Fruit fly (Drosophila melanogaster) whole organism, embryonic: ENCODE measurements around the gene CG3655.
A peak's percentile ranks its signal among the peaks of the same experiment; 100 is the strongest.

Experiments
- Bteb2 ChIP-seq: fragments of 200-800 bp; sonication (Bioruptor generic); optimal IDR thresholded peaks from 2 replicates; lab custom pipeline; 2016; ENCODE audit warnings: missing biosample characterization, missing genetic modification characterization
- CG10267 ChIP-seq: fragments of 200-800 bp; sonication (Bioruptor generic); optimal IDR thresholded peaks from 2 replicates; lab custom pipeline; 2018; ENCODE audit warnings: missing biosample characterization, mild to moderate bottlenecking, missing genetic modification characterization, moderate library complexity
- CG10979 ChIP-seq: fragments of 200-800 bp; sonication (Bioruptor generic); optimal IDR thresholded peaks from 2 replicates; lab custom pipeline; 2018; ENCODE audit warnings: missing biosample characterization, mild to moderate bottlenecking, missing genetic modification characterization, moderate library complexity
- CG11398 ChIP-seq: fragments of 200-800 bp; sonication (Bioruptor generic); optimal IDR thresholded peaks from 2 replicates; lab custom pipeline; 2016; ENCODE audit warnings: missing biosample characterization, missing genetic modification characterization
- CG12104 ChIP-seq: fragments of 200-800 bp; sonication (Bioruptor generic); optimal IDR thresholded peaks from 3 replicates; lab custom pipeline; 2016; ENCODE audit warnings: missing biosample characterization, missing genetic modification characterization
- CG16813 ChIP-seq: fragments of 200-800 bp; sonication (Bioruptor generic); IDR thresholded peaks from 3 replicates; pipeline ENCODE4 v1.3.6; 2022; ENCODE audit warnings: missing biosample characterization, missing genetic modification characterization; ENCODE audit not compliant: partially characterized antibody
- CG17385 ChIP-seq: fragments of 200-800 bp; sonication (Bioruptor generic); optimal IDR thresholded peaks from 3 replicates; lab custom pipeline; 2018; ENCODE audit warnings: missing biosample characterization, mild to moderate bottlenecking, missing genetic modification characterization
- CG1832 ChIP-seq: fragments of 200-800 bp; sonication (Bioruptor generic); optimal IDR thresholded peaks from 2 replicates; lab custom pipeline; 2017; ENCODE audit warnings: missing biosample characterization, mild to moderate bottlenecking, missing genetic modification characterization, inconsistent platforms
- CG18764 ChIP-seq: fragments of 200-800 bp; sonication (Bioruptor generic); optimal IDR thresholded peaks from 3 replicates; lab custom pipeline; 2016; ENCODE audit warnings: missing biosample characterization, missing genetic modification characterization
- CG2678 ChIP-seq: fragments of 200-800 bp; sonication (Bioruptor generic); optimal IDR thresholded peaks from 3 replicates; lab custom pipeline; 2019; ENCODE audit warnings: missing biosample characterization, mild to moderate bottlenecking, missing genetic modification characterization, moderate library complexity
- CG4360 ChIP-seq: fragments of 200-800 bp; sonication (Bioruptor generic); IDR thresholded peaks from 2 replicates; pipeline ENCODE4 v1.3.6; 2022; ENCODE audit warnings: missing biosample characterization, missing genetic modification characterization
- CG43689 ChIP-seq: fragments of 200-800 bp; sonication (Bioruptor generic); IDR thresholded peaks from 2 replicates; pipeline ENCODE4 v1.3.6; 2022; ENCODE audit warnings: missing biosample characterization, missing genetic modification characterization
- CG4617 ChIP-seq: fragments of 200-800 bp; sonication (Bioruptor generic); optimal IDR thresholded peaks from 3 replicates; lab custom pipeline; 2016; ENCODE audit warnings: missing biosample characterization, missing genetic modification characterization, borderline replicate concordance
- CG4854 ChIP-seq: fragments of 200-800 bp; sonication (Bioruptor generic); optimal IDR thresholded peaks from 2 replicates; lab custom pipeline; 2016; ENCODE audit warnings: missing biosample characterization, missing genetic modification characterization, inconsistent platforms
- CG5180 ChIP-seq: fragments of 200-800 bp; sonication (Bioruptor generic); optimal IDR thresholded peaks from 3 replicates; lab custom pipeline; 2017; ENCODE audit warnings: missing biosample characterization, missing genetic modification characterization, mild to moderate bottlenecking, moderate library complexity, missing genetic modification reagents
- CG6654 ChIP-seq: fragments of 200-800 bp; sonication (Bioruptor generic); optimal IDR thresholded peaks from 2 replicates; lab custom pipeline; 2017; ENCODE audit warnings: missing biosample characterization, mild to moderate bottlenecking, missing genetic modification characterization
- CTCF ChIP-seq: fragments of 200-800 bp; sonication (Bioruptor generic); optimal IDR thresholded peaks from 2 replicates; lab custom pipeline; 2017; ENCODE audit warnings: missing biosample characterization, mild to moderate bottlenecking, missing genetic modification characterization, moderate library complexity
- D19A ChIP-seq: fragments of 200-800 bp; optimal IDR thresholded peaks from 3 replicates; lab custom pipeline; 2019; ENCODE audit warnings: missing biosample characterization, mild to moderate bottlenecking, missing genetic modification characterization, moderate library complexity
- Fer2 ChIP-seq: fragments of 200-800 bp; sonication (Bioruptor generic); optimal IDR thresholded peaks from 2 replicates; lab custom pipeline; 2018; ENCODE audit warnings: missing biosample characterization, mild to moderate bottlenecking, missing genetic modification characterization, moderate library complexity
- Hsf ChIP-seq: fragments of 200-800 bp; sonication (Bioruptor generic); optimal IDR thresholded peaks from 3 replicates; lab custom pipeline; 2016; ENCODE audit warnings: missing biosample characterization, missing genetic modification characterization
- Lpt ChIP-seq: fragments of >200 bp; optimal IDR thresholded peaks from 2 replicates; lab custom pipeline; 2018; ENCODE audit warnings: missing biosample characterization, missing genetic modification characterization
- Med ChIP-seq: fragments of 200-800 bp; sonication (Bioruptor generic); peaks from one replicate; lab custom pipeline; 2016; ENCODE audit warnings: missing biosample characterization, missing genetic modification characterization, mild to moderate bottlenecking, inconsistent platforms, moderate library complexity
- Mrtf ChIP-seq: fragments of 200-800 bp; sonication (Bioruptor generic); IDR thresholded peaks from 3 replicates; pipeline ENCODE4 v1.3.6; 2022; ENCODE audit warnings: missing biosample characterization, missing genetic modification characterization
- Nf-YB ChIP-seq: fragments of 200-800 bp; sonication (Bioruptor generic); optimal IDR thresholded peaks from 3 replicates; lab custom pipeline; 2019; ENCODE audit warnings: missing biosample characterization, mild to moderate bottlenecking, missing genetic modification characterization, moderate library complexity
- Nf-YC ChIP-seq: fragments of 200-800 bp; optimal IDR thresholded peaks from 3 replicates; lab custom pipeline; 2019; ENCODE audit warnings: missing biosample characterization, mild to moderate bottlenecking, missing genetic modification characterization, moderate library complexity
- Oli ChIP-seq: fragments of 200-800 bp; sonication (Bioruptor generic); optimal IDR thresholded peaks from 2 replicates; lab custom pipeline; 2018; ENCODE audit warnings: missing biosample characterization, mild to moderate bottlenecking, missing genetic modification characterization, moderate library complexity
- PHDP ChIP-seq: fragments of 200-800 bp; sonication (Bioruptor generic); optimal IDR thresholded peaks from 3 replicates; lab custom pipeline; 2018; ENCODE audit warnings: missing biosample characterization, mild to moderate bottlenecking, missing genetic modification characterization, moderate library complexity
- Rfx ChIP-seq: fragments of 200-800 bp; sonication (Bioruptor generic); IDR thresholded peaks from 2 replicates; pipeline ENCODE4 v1.3.6; 2022; ENCODE audit warnings: missing biosample characterization, missing genetic modification characterization
- Side ChIP-seq: fragments of 200-800 bp; sonication (Bioruptor generic); optimal IDR thresholded peaks from 2 replicates; lab custom pipeline; 2016; ENCODE audit warnings: missing biosample characterization, missing genetic modification characterization
- Vsx1 ChIP-seq: fragments of 200-800 bp; sonication (Bioruptor generic); optimal IDR thresholded peaks from 2 replicates; lab custom pipeline; 2017; ENCODE audit warnings: missing biosample characterization, mild to moderate bottlenecking, missing genetic modification characterization, missing genetic modification reagents
- abd-A ChIP-seq: fragments of 200-800 bp; sonication (Bioruptor generic); optimal IDR thresholded peaks from 3 replicates; lab custom pipeline; 2019; ENCODE audit warnings: missing biosample characterization, mild to moderate bottlenecking, missing genetic modification characterization, moderate library complexity
- aop ChIP-seq: fragments of 200-800 bp; sonication (Bioruptor generic); IDR thresholded peaks from 2 replicates; pipeline ENCODE4 v1.3.6; 2022; ENCODE audit warnings: missing biosample characterization, missing genetic modification characterization
- btn ChIP-seq: fragments of 200-800 bp; sonication (Bioruptor generic); optimal IDR thresholded peaks from 2 replicates; lab custom pipeline; 2016; ENCODE audit warnings: missing biosample characterization, missing genetic modification characterization
- cas ChIP-seq: fragments of 200-800 bp; sonication (Bioruptor generic); IDR thresholded peaks from 2 replicates; pipeline ENCODE4 v1.3.6; 2022; ENCODE audit warnings: missing biosample characterization, missing genetic modification characterization
- esg ChIP-seq: fragments of 200-800 bp; sonication (Bioruptor generic); conservative IDR thresholded peaks from 2 replicates; pipeline ENCODE4 v1.3.6; 2022; ENCODE audit warnings: missing biosample characterization, missing genetic modification characterization
- fd96Cb ChIP-seq: fragments of 200-800 bp; sonication (Bioruptor generic); optimal IDR thresholded peaks from 2 replicates; lab custom pipeline; 2018; ENCODE audit warnings: missing biosample characterization, mild to moderate bottlenecking, missing genetic modification characterization, moderate library complexity
- ftz-f1 ChIP-seq: fragments of 200-800 bp; sonication (Bioruptor generic); optimal IDR thresholded peaks from 2 replicates; lab custom pipeline; 2016; ENCODE audit warnings: missing biosample characterization, missing genetic modification characterization
- gsb ChIP-seq: fragments of 200-800 bp; sonication (Bioruptor generic); IDR thresholded peaks from 2 replicates; pipeline ENCODE4 v1.3.6; 2022; ENCODE audit warnings: missing biosample characterization, missing genetic modification characterization
- hbn ChIP-seq: fragments of 200-800 bp; sonication (Bioruptor generic); IDR thresholded peaks from 2 replicates; pipeline ENCODE4 v1.3.6; 2022; ENCODE audit warnings: missing biosample characterization, missing genetic modification characterization; ENCODE audit not compliant: partially characterized antibody
- klu ChIP-seq: fragments of 200-800 bp; sonication (Bioruptor generic); IDR thresholded peaks from 2 replicates; pipeline ENCODE4 v1.3.6; 2022; ENCODE audit warnings: missing biosample characterization, missing genetic modification characterization
- lmd ChIP-seq: fragments of 200-800 bp; sonication (Bioruptor generic); IDR thresholded peaks from 2 replicates; pipeline ENCODE4 v1.3.6; 2022; ENCODE audit warnings: missing biosample characterization, missing genetic modification characterization
- nau ChIP-seq: fragments of 200-800 bp; sonication (Bioruptor generic); optimal IDR thresholded peaks from 3 replicates; lab custom pipeline; 2017; ENCODE audit warnings: missing biosample characterization, mild to moderate bottlenecking, missing genetic modification characterization, missing genetic modification reagents
- nerfin-2 ChIP-seq: fragments of 200-800 bp; sonication (Bioruptor generic); IDR thresholded peaks from 2 replicates; pipeline ENCODE4 v1.3.6; 2022; ENCODE audit warnings: missing biosample characterization, missing genetic modification characterization; ENCODE audit not compliant: partially characterized antibody
- ro ChIP-seq: fragments of 200-800 bp; sonication (Bioruptor generic); IDR thresholded peaks from 2 replicates; pipeline ENCODE4 v1.3.6; 2022; ENCODE audit warnings: missing biosample characterization, missing genetic modification characterization
- row ChIP-seq: fragments of 200-800 bp; sonication (Bioruptor generic); IDR thresholded peaks from 3 replicates; pipeline ENCODE4 v1.3.6; 2022; ENCODE audit warnings: missing biosample characterization, missing genetic modification characterization
- sens-2 ChIP-seq: fragments of 200-800 bp; sonication (Bioruptor generic); IDR thresholded peaks from 2 replicates; pipeline ENCODE4 v1.3.6; 2022; ENCODE audit warnings: missing biosample characterization, missing genetic modification characterization
- sima ChIP-seq: fragments of 200-800 bp; sonication (Bioruptor generic); optimal IDR thresholded peaks from 2 replicates; lab custom pipeline; 2016; ENCODE audit warnings: missing biosample characterization, missing genetic modification characterization
- tap ChIP-seq: fragments of 200-800 bp; optimal IDR thresholded peaks from 3 replicates; lab custom pipeline; 2019; ENCODE audit warnings: missing biosample characterization, mild to moderate bottlenecking, missing genetic modification characterization, moderate library complexity
- tll ChIP-seq, 2 experiments: fragments of 200-800 bp in 1 of 2; fragments of >200 bp in 1 of 2; sonication (Bioruptor generic) in 1 of 2; optimal IDR thresholded peaks; 2 replicates each; lab custom pipeline; 2017 to 2019; ENCODE audit warnings: missing biosample characterization in 2 of 2, missing genetic modification characterization in 2 of 2, mild to moderate bottlenecking in 1 of 2, moderate library complexity in 1 of 2
- ttk ChIP-seq: fragments of 200-800 bp; sonication (Bioruptor generic); IDR thresholded peaks from 2 replicates; pipeline ENCODE4 v2.1.2; 2022; ENCODE audit warnings: missing biosample characterization, missing genetic modification characterization

CG3655 gene

dm6 chrX:1052684-1053389 lies 81.9 kb downstream of the CG3655 start (continued):
- TF ChIP-seq Med (GFP tag; lab: Kevin White, UChicago), result peak; percentile 88
- TF ChIP-seq Side, result peak; percentile 31
- peak; percentile 20 for TF ChIP-seq CG5180
- TF ChIP-seq CG43689 (GFP tag; lab: Robert Waterston, UW), result no peak
- TF ChIP-seq tll (GFP tag; optimal IDR thresholded peaks at IDR 0.05; lab: Kevin White, UChicago), result no peak
- no peak for TF ChIP-seq CG1832
- TF ChIP-seq ftz-f1 (GFP tag; lab: Kevin White, UChicago), result no peak
- TF ChIP-seq Rfx (GFP tag; lab: Robert Waterston, UW), result no peak
- TF ChIP-seq CG6654, result peak; percentile 9
- TF ChIP-seq CG11398 (GFP tag; lab: Kevin White, UChicago), result no peak
- no peak for TF ChIP-seq Fer2 (tag; lab: Kevin White, UChicago)
- peak; percentile 47 for TF ChIP-seq lmd (GFP tag; lab: Robert Waterston, UW)
- no peak for TF ChIP-seq CG4617 (GFP tag; lab: Kevin White, UChicago)
- no peak for TF ChIP-seq CTCF (GFP tag; lab: Kevin White, UChicago)
- TF ChIP-seq CG17385 (GFP tag; lab: Kevin White, UChicago), result peak; percentile 23
- no peak for TF ChIP-seq gsb (GFP tag; lab: Robert Waterston, UW)
- no peak for TF ChIP-seq CG12104
- peak; percentile 16 for TF ChIP-seq CG10267
- no peak for TF ChIP-seq Nf-YB (GFP tag; lab: Kevin White, UChicago)
- no peak for TF ChIP-seq CG4854 (GFP tag; lab: Kevin White, UChicago)
- no peak for TF ChIP-seq nerfin-2
- no peak for TF ChIP-seq CG16813 (GFP tag; lab: Robert Waterston, UW)
- no peak for TF ChIP-seq nau
- TF ChIP-seq Oli (tag; lab: Kevin White, UChicago), result peak; percentile 51
- TF ChIP-seq esg (GFP tag; lab: Robert Waterston, UW), result no peak
- peak; percentile 48; the same call in 2 of the 3 replicates for TF ChIP-seq row
- TF ChIP-seq fd96Cb (tag; lab: Kevin White, UChicago), result peak; percentile 55
- TF ChIP-seq Hsf (GFP tag; lab: Kevin White, UChicago), result peak; percentile 16
- TF ChIP-seq cas (GFP tag; lab: Robert Waterston, UW), result no peak
- no peak for TF ChIP-seq abd-A (tag; lab: Kevin White, UChicago)
- TF ChIP-seq CG10979 (tag; lab: Kevin White, UChicago), result peak; percentile 65
- TF ChIP-seq CG18764 (GFP tag; lab: Kevin White, UChicago), result peak; percentile 13
- no peak for TF ChIP-seq Bteb2
- TF ChIP-seq Lpt, result no peak
- TF ChIP-seq tap (tag; lab: Kevin White, UChicago), result peak; percentile 13
- TF ChIP-seq CG2678, result peak; percentile 54
- TF ChIP-seq sens-2 (GFP tag; lab: Robert Waterston, UW), result no peak
- TF ChIP-seq btn (GFP tag; lab: Kevin White, UChicago), result no peak
- no peak for TF ChIP-seq CG4360 (GFP tag; lab: Robert Waterston, UW)
- TF ChIP-seq D19A (tag; lab: Kevin White, UChicago), result peak; percentile 31
- no peak for TF ChIP-seq ro (GFP tag; lab: Robert Waterston, UW)
- no peak for TF ChIP-seq klu (GFP tag; lab: Robert Waterston, UW)
- TF ChIP-seq sima (GFP tag; lab: Kevin White, UChicago), result no peak
- no peak for TF ChIP-seq Vsx1
- TF ChIP-seq ttk, result peak; percentile 41; the same call in 1 of the 2 replicates
- no peak for TF ChIP-seq hbn
- TF ChIP-seq Nf-YC (tag; lab: Kevin White, UChicago), result no peak
- no peak for TF ChIP-seq aop
- TF ChIP-seq PHDP (tag; lab: Kevin White, UChicago), result peak; percentile 40
- peak; percentile 61; the same call in 2 of the 3 replicates for TF ChIP-seq Mrtf (GFP tag; lab: Robert Waterston, UW)
